Worm (Caenorhabditis elegans): ENCODE measurements around the gene Y46H3A.4.

- no peak for TF ChIP-seq gmeb-2 (tag; optimal IDR thresholded peaks at IDR 0.05)
- no peak for TF ChIP-seq elt-2 (tag; optimal IDR thresholded peaks at IDR 0.05)
- no peak for TF ChIP-seq ceh-48 (tag; optimal IDR thresholded peaks at IDR 0.05)
- TF ChIP-seq tbx-7 (tag; optimal IDR thresholded peaks at IDR 0.05): no peak
- no peak for TF ChIP-seq rnt-1 (tag; optimal IDR thresholded peaks at IDR 0.05)
- no peak for TF ChIP-seq zip-5 (tag; optimal IDR thresholded peaks at IDR 0.05)
- TF ChIP-seq dmd-4 (tag; optimal IDR thresholded peaks at IDR 0.05; ENCODE audit: borderline replicate concordance): no peak
- TF ChIP-seq pqm-1 (tag; optimal IDR thresholded peaks at IDR 0.05): no peak
- no peak for TF ChIP-seq fkh-10 (GFP tag; optimal IDR thresholded peaks at IDR 0.05)
- TF ChIP-seq fkh-6 (tag; optimal IDR thresholded peaks at IDR 0.05): no peak
- no peak for TF ChIP-seq nhr-11 (tag; optimal IDR thresholded peaks at IDR 0.05)
- no peak for TF ChIP-seq ama-1 (optimal IDR thresholded peaks at IDR 0.05)
- no peak for TF ChIP-seq unc-86 (tag; optimal IDR thresholded peaks at IDR 0.05)
- no peak for TF ChIP-seq ceh-18 (tag; optimal IDR thresholded peaks at IDR 0.05)
Observed at ce11 chrV:1773120-1773519, 37.8 kb downstream of the Y46H3A.4 start.
